Fruit fly (Drosophila melanogaster): ENCODE results near the gene FoxP.

DNA sequence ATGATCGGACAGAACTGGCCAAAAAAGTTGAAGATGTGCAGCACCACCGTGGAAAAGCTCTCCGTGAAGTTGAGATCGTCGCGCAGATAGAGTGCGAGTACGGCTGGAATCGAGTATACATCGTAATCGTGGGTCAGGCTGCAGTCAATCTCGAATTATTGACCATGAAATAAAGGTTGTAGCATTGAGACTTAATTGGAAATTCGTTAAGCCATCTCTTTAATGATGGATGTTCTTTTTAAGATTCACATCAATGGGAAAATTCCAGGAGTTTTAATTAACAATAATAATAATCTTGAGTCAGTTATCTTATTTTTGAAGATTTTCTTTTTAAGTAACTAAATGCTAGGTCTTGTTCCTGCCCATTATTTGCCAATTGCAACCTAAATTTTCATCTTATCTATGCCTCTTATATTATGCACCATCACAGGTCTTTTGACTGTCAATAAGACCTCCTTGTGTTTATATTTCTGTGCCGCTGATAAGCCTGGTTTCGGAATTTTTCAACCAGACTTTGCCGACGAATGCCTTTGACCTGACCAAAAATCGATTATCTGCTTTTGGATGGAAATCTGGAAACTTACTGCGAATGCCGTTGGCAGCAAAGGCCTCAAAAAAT lies 47.5 kb downstream of the FoxP start:
- TF ChIP-seq cnc (optimal IDR thresholded peaks at IDR 0.05) (no peak), CG5204 (GFP tag; optimal IDR thresholded peaks at IDR 0.05) (no peak), kay (GFP tag; ENCODE audit: borderline replicate concordance) (no peak), tj (GFP tag; optimal IDR thresholded peaks at IDR 0.05) (no peak), Mnt (GFP tag; optimal IDR thresholded peaks at IDR 0.05) (no peak), cic (GFP tag; optimal IDR thresholded peaks at IDR 0.05) (no peak), CG1620 (GFP tag; optimal IDR thresholded peaks at IDR 0.05) (no peak), toe (GFP tag; optimal IDR thresholded peaks at IDR 0.05) (no peak), ovo (GFP tag; optimal IDR thresholded peaks at IDR 0.05) (no peak), Clk (GFP tag; optimal IDR thresholded peaks at IDR 0.05) (no peak), CG33017 (tag; optimal IDR thresholded peaks at IDR 0.05) (no peak)
